Worm (Caenorhabditis elegans) whole organism, L1 larva: Measurements from ENCODE around the gene B0244.15.

ENCODE experiments used
- F16B12.6 ChIP-seq: fragments of 150-350 bp; optimal IDR thresholded peaks from 2 replicates; lab custom pipeline; 2014; ENCODE audit warnings: missing biosample characterization, missing genetic modification characterization
- Y116A8C.19 ChIP-seq: sonication (generic microtip); optimal IDR thresholded peaks from 2 replicates; lab custom pipeline; 2016; ENCODE audit warnings: missing compliant biosample characterization, missing genetic modification characterization, borderline replicate concordance
- alr-1 ChIP-seq: fragments of 200-800 bp; sonication (Bioruptor generic); optimal IDR thresholded peaks from 2 replicates; lab custom pipeline; 2018; ENCODE audit warnings: borderline replicate concordance, mild to moderate bottlenecking, missing genetic modification characterization, missing compliant biosample characterization
- aly-2 ChIP-seq: fragments of 150-350 bp; optimal IDR thresholded peaks from 2 replicates; lab custom pipeline; 2014; ENCODE audit warnings: missing biosample characterization, missing genetic modification characterization
- ama-1 ChIP-seq: fragments of 150-350 bp; optimal IDR thresholded peaks from 2 replicates; lab custom pipeline; 2014
- blmp-1 ChIP-seq: fragments of 150-350 bp; optimal IDR thresholded peaks from 2 replicates; lab custom pipeline; 2014; ENCODE audit warnings: missing biosample characterization, missing genetic modification characterization
- ceh-63 ChIP-seq: fragments of 200-800 bp; sonication (Bioruptor generic); optimal IDR thresholded peaks from 2 replicates; lab custom pipeline; 2018; ENCODE audit warnings: mild to moderate bottlenecking, missing genetic modification characterization, missing compliant biosample characterization
- ceh-8 ChIP-seq: fragments of 200-800 bp; sonication (Bioruptor generic); optimal IDR thresholded peaks from 2 replicates; lab custom pipeline; 2018; ENCODE audit warnings: mild to moderate bottlenecking, missing genetic modification characterization, moderate library complexity, missing compliant biosample characterization
- ceh-88 ChIP-seq: fragments of 200-800 bp; sonication (Bioruptor generic); IDR thresholded peaks from 2 replicates; pipeline ENCODE4 v1.3.6; 2022; ENCODE audit warnings: missing genetic modification characterization, missing compliant biosample characterization
- ces-1 ChIP-seq: fragments of 150-350 bp; optimal IDR thresholded peaks from 2 replicates; lab custom pipeline; 2014; ENCODE audit warnings: missing biosample characterization, missing genetic modification reagents, missing genetic modification characterization
- dpl-1 ChIP-seq, 3 experiments: fragments of 150-350 bp in 2 of 3; sonication (generic microtip) in 1 of 3; optimal IDR thresholded peaks; 2 replicates each; lab custom pipeline; 2014 to 2017; ENCODE audit warnings: missing biosample characterization in 3 of 3, missing genetic modification characterization in 3 of 3, missing genetic modification reagents in 3 of 3
- dsc-1 ChIP-seq: sonication (generic microtip); optimal IDR thresholded peaks from 2 replicates; lab custom pipeline; 2016; ENCODE audit warnings: mild to moderate bottlenecking, missing genetic modification characterization, missing compliant biosample characterization
- elt-2 ChIP-seq: sonication (generic microtip); optimal IDR thresholded peaks from 2 replicates; lab custom pipeline; 2016; ENCODE audit warnings: missing genetic modification characterization, mild to moderate bottlenecking, inconsistent platforms, missing compliant biosample characterization, missing genetic modification reagents
- elt-3 ChIP-seq, 6 experiments: fragments of 150-350 bp in 1 of 6; sonication (generic microtip); optimal IDR thresholded peaks; 2 replicates each; lab custom pipeline; 2017 to 2018; ENCODE audit warnings: missing biosample characterization in 6 of 6, missing genetic modification characterization in 6 of 6, inconsistent platforms in 1 of 6
- fkh-4 ChIP-seq: sonication (generic microtip); optimal IDR thresholded peaks from 2 replicates; lab custom pipeline; 2016; ENCODE audit warnings: missing compliant biosample characterization, missing genetic modification characterization, borderline replicate concordance
- fkh-8 ChIP-seq: sonication (generic microtip); optimal IDR thresholded peaks from 2 replicates; lab custom pipeline; 2016; ENCODE audit warnings: mild to moderate bottlenecking, missing genetic modification characterization, missing compliant biosample characterization
- hlh-17 ChIP-seq: fragments of 200-800 bp; sonication (Bioruptor generic); optimal IDR thresholded peaks from 2 replicates; lab custom pipeline; 2018; ENCODE audit warnings: missing genetic modification characterization, mild to moderate bottlenecking, missing compliant biosample characterization, moderate library complexity, borderline replicate concordance
- irx-1 ChIP-seq: sonication (generic microtip); optimal IDR thresholded peaks from 2 replicates; lab custom pipeline; 2016; ENCODE audit warnings: missing genetic modification characterization, missing compliant biosample characterization
- jun-1 ChIP-seq: fragments of 150-350 bp; optimal IDR thresholded peaks from 2 replicates; lab custom pipeline; 2014; ENCODE audit warnings: missing biosample characterization, missing genetic modification reagents, missing genetic modification characterization
- lin-13 ChIP-seq: fragments of 150-350 bp; optimal IDR thresholded peaks from 2 replicates; lab custom pipeline; 2014; ENCODE audit warnings: missing biosample characterization, missing genetic modification reagents, missing genetic modification characterization
- lin-14 ChIP-seq: fragments of 200-800 bp; sonication (Bioruptor generic); optimal IDR thresholded peaks from 2 replicates; lab custom pipeline; 2018; ENCODE audit warnings: mild to moderate bottlenecking, missing genetic modification characterization, moderate library complexity, missing compliant biosample characterization
- lin-35 ChIP-seq, 2 experiments: fragments of 150-350 bp; optimal IDR thresholded peaks; 2 replicates each; lab custom pipeline; 2014; ENCODE audit warnings: missing biosample characterization in 2 of 2, missing genetic modification characterization in 2 of 2, missing genetic modification reagents in 2 of 2
- lin-39 ChIP-seq: fragments of 150-350 bp; optimal IDR thresholded peaks from 2 replicates; lab custom pipeline; 2014; ENCODE audit warnings: missing biosample characterization, missing genetic modification reagents, missing genetic modification characterization
- lsy-2 ChIP-seq, 2 experiments: fragments of 150-350 bp; optimal IDR thresholded peaks; 2 replicates each; lab custom pipeline; 2014; ENCODE audit warnings: missing biosample characterization in 2 of 2, missing genetic modification characterization in 2 of 2
- mep-1 ChIP-seq: fragments of 150-350 bp; optimal IDR thresholded peaks from 2 replicates; lab custom pipeline; 2014; ENCODE audit warnings: missing biosample characterization, missing genetic modification characterization
- nhr-11 ChIP-seq: fragments of 150-350 bp; optimal IDR thresholded peaks from 2 replicates; lab custom pipeline; 2014; ENCODE audit warnings: missing biosample characterization, missing genetic modification characterization
- nhr-19 ChIP-seq: fragments of 200-800 bp; sonication (Bioruptor generic); conservative IDR thresholded peaks from 2 replicates; pipeline ENCODE4 v1.3.6; 2022; ENCODE audit warnings: missing genetic modification characterization, missing compliant biosample characterization
- nhr-20 ChIP-seq: sonication (generic microtip); optimal IDR thresholded peaks from 2 replicates; lab custom pipeline; 2016; ENCODE audit warnings: mild to moderate bottlenecking, missing genetic modification characterization, missing compliant biosample characterization
- nhr-47 ChIP-seq: sonication (generic microtip); optimal IDR thresholded peaks from 2 replicates; lab custom pipeline; 2016; ENCODE audit warnings: mild to moderate bottlenecking, missing genetic modification characterization, moderate library complexity, missing compliant biosample characterization
- nhr-71 ChIP-seq: sonication (generic microtip); optimal IDR thresholded peaks from 2 replicates; lab custom pipeline; 2016; ENCODE audit warnings: mild to moderate bottlenecking, missing genetic modification characterization, moderate library complexity, missing compliant biosample characterization
- pag-3 ChIP-seq: sonication (generic microtip); optimal IDR thresholded peaks from 2 replicates; lab custom pipeline; 2017; ENCODE audit warnings: missing genetic modification characterization, mild to moderate bottlenecking, missing compliant biosample characterization, antibody characterized with exemption, borderline replicate concordance; ENCODE audit not compliant: insufficient read depth
- pax-3 ChIP-seq: fragments of 200-800 bp; sonication (Bioruptor generic); optimal IDR thresholded peaks from 2 replicates; lab custom pipeline; 2018; ENCODE audit warnings: mild to moderate bottlenecking, missing genetic modification characterization, moderate library complexity, missing compliant biosample characterization
- pqm-1 ChIP-seq: sonication (generic microtip); optimal IDR thresholded peaks from 3 replicates; lab custom pipeline; 2017; ENCODE audit warnings: missing biosample characterization, missing genetic modification characterization
- rnt-1 ChIP-seq: sonication (generic microtip); optimal IDR thresholded peaks from 2 replicates; lab custom pipeline; 2016; ENCODE audit warnings: mild to moderate bottlenecking, missing genetic modification characterization, moderate library complexity, missing compliant biosample characterization
- skn-1 ChIP-seq: fragments of 150-350 bp; optimal IDR thresholded peaks from 2 replicates; lab custom pipeline; 2014; ENCODE audit warnings: missing biosample characterization, missing genetic modification characterization
- snpc-4 ChIP-seq: fragments of 150-350 bp; optimal IDR thresholded peaks from 2 replicates; lab custom pipeline; 2014; ENCODE audit warnings: missing biosample characterization, missing genetic modification characterization
- snu-23 ChIP-seq: sonication (generic microtip); optimal IDR thresholded peaks from 2 replicates; lab custom pipeline; 2016; ENCODE audit warnings: missing genetic modification characterization, missing compliant biosample characterization
- sox-4 ChIP-seq: sonication (generic microtip); optimal IDR thresholded peaks from 2 replicates; lab custom pipeline; 2016; ENCODE audit warnings: missing genetic modification characterization, missing compliant biosample characterization
- tbx-2 ChIP-seq: sonication (generic microtip); optimal IDR thresholded peaks from 2 replicates; lab custom pipeline; 2016; ENCODE audit warnings: missing genetic modification characterization, missing compliant biosample characterization
- tlp-1 ChIP-seq: fragments of 150-350 bp; optimal IDR thresholded peaks from 2 replicates; lab custom pipeline; 2014; ENCODE audit warnings: missing biosample characterization, missing genetic modification characterization
- unc-130 ChIP-seq: fragments of 150-350 bp; optimal IDR thresholded peaks from 2 replicates; lab custom pipeline; 2017; ENCODE audit warnings: missing biosample characterization, missing genetic modification characterization, inconsistent platforms
- unc-62 ChIP-seq: fragments of 150-350 bp; optimal IDR thresholded peaks from 2 replicates; lab custom pipeline; 2014; ENCODE audit warnings: missing biosample characterization, missing genetic modification reagents, missing genetic modification characterization
- unc-86 ChIP-seq: sonication (generic microtip); optimal IDR thresholded peaks from 2 replicates; lab custom pipeline; 2016; ENCODE audit warnings: missing genetic modification characterization, missing compliant biosample characterization
- unc-98 ChIP-seq: fragments of 200-800 bp; sonication (Bioruptor generic); IDR thresholded peaks from 2 replicates; pipeline ENCODE4 v1.3.6; 2022; ENCODE audit warnings: missing genetic modification characterization, missing compliant biosample characterization
- xbp-1 ChIP-seq: sonication (generic microtip); optimal IDR thresholded peaks from 2 replicates; lab custom pipeline; 2016; ENCODE audit warnings: missing genetic modification characterization, missing compliant biosample characterization
- zag-1 ChIP-seq: fragments of 150-350 bp; optimal IDR thresholded peaks from 2 replicates; lab custom pipeline; 2014; ENCODE audit warnings: missing biosample characterization, missing genetic modification characterization

B0244.15 gene

ce11 chrIII:5769726-5770235 is 26.6 kb downstream of the B0244.15 start, which contains the start of gene cutl-23 (continued):
- TF ChIP-seq xbp-1 (no peak), alr-1 (no peak), unc-62 (GFP tag; lab: Kevin White, UChicago) (no peak), sox-4 (no peak), nhr-71 (no peak), blmp-1 (tag; lab: Kevin White, UChicago) (no peak), ces-1 (GFP tag; lab: Kevin White, UChicago) (no peak), skn-1 (tag; lab: Kevin White, UChicago) (no peak), rnt-1 (peak; percentile 32), lin-35 (GFP tag; optimal IDR thresholded peaks at IDR 0.05; lab: Kevin White, UChicago) (peak; percentile 12 to 40), irx-1 (no peak)
- TF ChIP-seq, all 84 proteins: peak for 6

ce11 chrIII:5782080-5782479 is 38.9 kb downstream of the B0244.15 start:
- TF ChIP-seq ama-1 (lab: Kevin White, UChicago) (no peak), ceh-63 (GFP tag; lab: Kevin White, UChicago) (no peak), aly-2 (tag; lab: Kevin White, UChicago) (no peak), ceh-88 (GFP tag; lab: Robert Waterston, UW) (no peak), mep-1 (no peak), nhr-71 (no peak)
- TF ChIP-seq, all 84 proteins: peak for 0

ce11 chrIII:5785273-5785929 is 42.2 kb downstream of the B0244.15 start, which contains the start of gene Y37B11A.3:
Gene Y37B11A.3 (minus strand): TSS chrIII:5785323.
- TF ChIP-seq aly-2 (tag; lab: Kevin White, UChicago), result peak; percentile 76
- peak; percentile 20 for TF ChIP-seq lin-39
- peak; percentile 90 for TF ChIP-seq rnt-1
- TF ChIP-seq F16B12.6 (tag; lab: Kevin White, UChicago), result peak; percentile 61
- peak; percentile 85 for TF ChIP-seq snu-23 (GFP tag; lab: Kevin White, UChicago)
- no peak for TF ChIP-seq zag-1 (tag; lab: Kevin White, UChicago)
- TF ChIP-seq lsy-2 (tag; optimal IDR thresholded peaks at IDR 0.05; lab: Kevin White, UChicago), result peak; percentile 81 to 83
- no peak for TF ChIP-seq hlh-17
- TF ChIP-seq jun-1 (tag; lab: Kevin White, UChicago), result peak; percentile 67
- TF ChIP-seq nhr-11 (tag; lab: Kevin White, UChicago), result no peak
- TF ChIP-seq xbp-1, result peak; percentile 77
- peak; percentile 81 for TF ChIP-seq fkh-8 (tag; lab: Kevin White, UChicago)
- no peak for TF ChIP-seq tlp-1 (tag; lab: Kevin White, UChicago)
- peak; percentile 86 for TF ChIP-seq nhr-19 (GFP tag; lab: Robert Waterston, UW)
- TF ChIP-seq pag-3 (tag; lab: Kevin White, UChicago), result no peak
- TF ChIP-seq dsc-1 (tag; lab: Kevin White, UChicago), result peak; percentile 78
- peak; percentile 67 for TF ChIP-seq irx-1
- peak; percentile 73 for TF ChIP-seq ceh-8 (GFP tag; lab: Kevin White, UChicago)
- TF ChIP-seq dpl-1 (GFP tag; optimal IDR thresholded peaks at IDR 0.05; lab: Kevin White, UChicago), result peak; percentile 77 to 82 (median 81)
- no peak for TF ChIP-seq pqm-1 (tag; lab: Kevin White, UChicago)
- TF ChIP-seq elt-3 (tag; optimal IDR thresholded peaks at IDR 0.05; lab: Kevin White, UChicago), result peak in 2 of 6 experiments; percentile 54 to 67
- peak; percentile 81 for TF ChIP-seq nhr-20
- TF ChIP-seq nhr-47 (tag; lab: Kevin White, UChicago), result peak; percentile 89
- peak; percentile 11; the same call in 1 of the 2 replicates for TF ChIP-seq unc-98 (GFP tag; lab: Robert Waterston, UW)
- TF ChIP-seq skn-1 (tag; lab: Kevin White, UChicago), result peak; percentile 82
- TF ChIP-seq lin-13 (GFP tag; lab: Kevin White, UChicago), result peak; percentile 76
- peak; percentile 70 for TF ChIP-seq snpc-4 (tag; lab: Kevin White, UChicago)
- peak; percentile 41 for TF ChIP-seq sox-4
- TF ChIP-seq Y116A8C.19 (tag; lab: Kevin White, UChicago), result no peak
- TF ChIP-seq tbx-2 (tag; lab: Kevin White, UChicago), result peak; percentile 79
- peak; percentile 85 for TF ChIP-seq mep-1
- TF ChIP-seq elt-2 (tag; lab: Kevin White, UChicago), result peak; percentile 29
- peak; percentile 67 for TF ChIP-seq unc-86 (tag; lab: Kevin White, UChicago)
- TF ChIP-seq unc-130 (tag; lab: Kevin White, UChicago), result no peak
- no peak for TF ChIP-seq unc-62 (GFP tag; lab: Kevin White, UChicago)
- peak; percentile 71 for TF ChIP-seq pax-3 (tag; lab: Kevin White, UChicago)
- TF ChIP-seq lin-35 (GFP tag; optimal IDR thresholded peaks at IDR 0.05; lab: Kevin White, UChicago), result peak; percentile 84 to 88
- peak; percentile 36 for TF ChIP-seq fkh-4 (tag; lab: Kevin White, UChicago)
- TF ChIP-seq lin-14 (GFP tag; lab: Kevin White, UChicago), result peak; percentile 87
